Fruit fly (Drosophila melanogaster): ENCODE measurements around the gene Hex-A.

Gene Hex-A

dm6 chrX:9638927-9639420 is 53.5 kb downstream of the Hex-A start (continued):
- TF ChIP-seq CG34224 (GFP tag; IDR thresholded peaks at IDR 0.05; ENCODE audit: partially characterized antibody) (peak; percentile 60), pum (GFP tag; optimal IDR thresholded peaks at IDR 0.05) (no peak), insv (GFP tag; optimal IDR thresholded peaks at IDR 0.05) (no peak), Gsc (GFP tag; IDR thresholded peaks at IDR 0.05) (no peak), CG1647 (GFP tag; optimal IDR thresholded peaks at IDR 0.05) (no peak), sna (GFP tag; IDR thresholded peaks at IDR 0.05; ENCODE audit: partially characterized antibody) (0 out of 2 replicates have a peak, but pooled peaks have one; percentile 38), Trl (optimal IDR thresholded peaks at IDR 0.05) (peak; percentile 69 to 75), Trl (GFP tag; optimal IDR thresholded peaks at IDR 0.05) (peak; percentile 52), CG10321 (GFP tag; IDR thresholded peaks at IDR 0.05) (no peak), CG3163 (GFP tag; optimal IDR thresholded peaks at IDR 0.05) (peak; percentile 28), fd102C (GFP tag; optimal IDR thresholded peaks at IDR 0.05) (no peak), CG6689 (GFP tag; IDR thresholded peaks at IDR 0.05) (0 out of 2 replicates have a peak, but pooled peaks have one; percentile 15), CG9609 (GFP tag; optimal IDR thresholded peaks at IDR 0.05) (no peak), CG17186 (GFP tag; optimal IDR thresholded peaks at IDR 0.05) (no peak), CG34376 (GFP tag; optimal IDR thresholded peaks at IDR 0.05) (peak; percentile 1), NK7.1 (GFP tag; optimal IDR thresholded peaks at IDR 0.05) (no peak), CG10543 (GFP tag; optimal IDR thresholded peaks at IDR 0.05) (peak; percentile 2), pzg (GFP tag; optimal IDR thresholded peaks at IDR 0.05) (peak; percentile 4), CG3407 (GFP tag; optimal IDR thresholded peaks at IDR 0.05) (no peak), CG7839 (tag; optimal IDR thresholded peaks at IDR 0.05) (peak; percentile 11), CG11560 (tag; IDR thresholded peaks at IDR 0.05) (no peak), CG8765 (GFP tag; IDR thresholded peaks at IDR 0.05) (no peak), CG17359 (tag; optimal IDR thresholded peaks at IDR 0.05) (no peak), crol (GFP tag; IDR thresholded peaks at IDR 0.05) (peak; percentile 91), tna (GFP tag; IDR thresholded peaks at IDR 0.05; ENCODE audit: partially characterized antibody) (no peak), sima (GFP tag; optimal IDR thresholded peaks at IDR 0.05) (no peak), CG11085 (GFP tag; IDR thresholded peaks at IDR 0.05) (no peak), CG15514 (GFP tag; optimal IDR thresholded peaks at IDR 0.05) (peak; percentile 18), Med (GFP tag) (peak; percentile 70), ttk (GFP tag; IDR thresholded peaks at IDR 0.05) (peak; percentile 52; the same call in 1 of the 2 replicates), H15 (GFP tag; IDR thresholded peaks at IDR 0.05) (no peak), CG2116 (GFP tag; optimal IDR thresholded peaks at IDR 0.05) (peak; percentile 92), oc (tag; optimal IDR thresholded peaks at IDR 0.05) (no peak), phol (tag; optimal IDR thresholded peaks at IDR 0.05) (no peak), bbx (GFP tag; IDR thresholded peaks at IDR 0.05; ENCODE audit: partially characterized antibody) (peak; percentile 58), CG4707 (GFP tag; optimal IDR thresholded peaks at IDR 0.05) (no peak), stwl (tag; optimal IDR thresholded peaks at IDR 0.05) (peak; percentile 99), Dll (GFP tag; IDR thresholded peaks at IDR 0.05; ENCODE audit: partially characterized antibody) (no peak), Max (GFP tag; optimal IDR thresholded peaks at IDR 0.05) (no peak), YL-1 (GFP tag; optimal IDR thresholded peaks at IDR 0.05) (peak; percentile 7), amos (GFP tag; IDR thresholded peaks at IDR 0.05; ENCODE audit: partially characterized antibody) (0 out of 2 replicates have a peak, but pooled peaks have one; percentile 33), CG9215 (GFP tag; IDR thresholded peaks at IDR 0.05) (no peak), gce (GFP tag; IDR thresholded peaks at IDR 0.05) (no peak), CG10267 (tag; optimal IDR thresholded peaks at IDR 0.05) (no peak), bsh (GFP tag; optimal IDR thresholded peaks at IDR 0.05) (peak in 1 of 2 experiments; percentile 4), CG13624 (GFP tag; optimal IDR thresholded peaks at IDR 0.05) (peak; percentile 22), Ada2b (GFP tag; IDR thresholded peaks at IDR 0.05) (no peak), ems (GFP tag; optimal IDR thresholded peaks at IDR 0.05) (no peak), CG8290 (GFP tag; optimal IDR thresholded peaks at IDR 0.05) (no peak), CG8290 (tag; optimal IDR thresholded peaks at IDR 0.05) (peak in 1 of 2 experiments; percentile 42)

Data from whole organism, embryonic.